Worm (Caenorhabditis elegans): ENCODE data around the gene par-3.

Gene par-3

ce11 chrIII:5697963-5698730 is 34.1 kb downstream of the par-3 start, which contains the start of the genes lgg-3 and rgs-5 (continued):
- TF ChIP-seq mef-2 (tag; optimal IDR thresholded peaks at IDR 0.05), result no peak
- TF ChIP-seq fos-1 (tag; optimal IDR thresholded peaks at IDR 0.05), result no peak
- no peak for TF ChIP-seq F16B12.6 (tag; optimal IDR thresholded peaks at IDR 0.05)
- TF ChIP-seq nhr-28 (tag; optimal IDR thresholded peaks at IDR 0.05), result no peak
- TF ChIP-seq lin-35 (GFP tag; optimal IDR thresholded peaks at IDR 0.05), result peak; percentile 10 to 70
- TF ChIP-seq zag-1 (tag; optimal IDR thresholded peaks at IDR 0.05), result no peak
- TF ChIP-seq ztf-4 (tag; optimal IDR thresholded peaks at IDR 0.05), result no peak
- TF ChIP-seq zip-4 (GFP tag; optimal IDR thresholded peaks at IDR 0.05), result no peak
- no peak for TF ChIP-seq C04F5.9 (tag; optimal IDR thresholded peaks at IDR 0.05)
- TF ChIP-seq grh-1 (GFP tag; IDR thresholded peaks at IDR 0.05), result no peak
- TF ChIP-seq fkh-8 (tag; optimal IDR thresholded peaks at IDR 0.05), result peak; percentile 1
- TF ChIP-seq lin-13 (GFP tag; optimal IDR thresholded peaks at IDR 0.05), result no peak
- no peak for TF ChIP-seq isw-1 (GFP tag; IDR thresholded peaks at IDR 0.05)
- peak; percentile 27 for TF ChIP-seq C16A3.4 (tag; optimal IDR thresholded peaks at IDR 0.05)
- no peak for TF ChIP-seq pax-3 (tag; optimal IDR thresholded peaks at IDR 0.05)
- no peak for TF ChIP-seq aha-1 (tag; optimal IDR thresholded peaks at IDR 0.05)
- TF ChIP-seq nhr-12 (tag; optimal IDR thresholded peaks at IDR 0.05), result no peak
- TF ChIP-seq nhr-47 (tag; optimal IDR thresholded peaks at IDR 0.05), result no peak
- no peak for TF ChIP-seq jun-1 (tag; optimal IDR thresholded peaks at IDR 0.05)
- no peak for TF ChIP-seq ces-1 (GFP tag; optimal IDR thresholded peaks at IDR 0.05)
- no peak for TF ChIP-seq swsn-7 (tag; optimal IDR thresholded peaks at IDR 0.05)
- TF ChIP-seq unc-98 (GFP tag; IDR thresholded peaks at IDR 0.05), result no peak
- no peak for TF ChIP-seq vab-15 (tag; optimal IDR thresholded peaks at IDR 0.05)
- no peak for TF ChIP-seq ceh-63 (GFP tag; optimal IDR thresholded peaks at IDR 0.05)
- no peak for TF ChIP-seq nhr-90 (tag; optimal IDR thresholded peaks at IDR 0.05; ENCODE audit: poor library complexity)
- peak in 1 of 3 experiments; percentile 34 for TF ChIP-seq ceh-82 (tag; optimal IDR thresholded peaks at IDR 0.05)
- no peak for TF ChIP-seq mab-9 (GFP tag; IDR thresholded peaks at IDR 0.05)
- TF ChIP-seq sox-4 (tag; optimal IDR thresholded peaks at IDR 0.05), result no peak
- TF ChIP-seq ztf-11 (tag; optimal IDR thresholded peaks at IDR 0.05), result no peak
- no peak for TF ChIP-seq aly-2 (tag; optimal IDR thresholded peaks at IDR 0.05)
- TF ChIP-seq nhr-85 (tag), result peak; percentile 17
- no peak for TF ChIP-seq irx-1 (tag; optimal IDR thresholded peaks at IDR 0.05)
- TF ChIP-seq Y116A8C.19 (tag; optimal IDR thresholded peaks at IDR 0.05; ENCODE audit: borderline replicate concordance), result no peak

- TF ChIP-seq nhr-71 (tag; optimal IDR thresholded peaks at IDR 0.05) (no peak), C04F5.9 (tag; optimal IDR thresholded peaks at IDR 0.05) (no peak), nhr-84 (tag; optimal IDR thresholded peaks at IDR 0.05) (no peak), dpl-1 (GFP tag; optimal IDR thresholded peaks at IDR 0.05) (no peak), Y116A8C.19 (tag; optimal IDR thresholded peaks at IDR 0.05; ENCODE audit: borderline replicate concordance) (no peak), fkh-8 (tag; optimal IDR thresholded peaks at IDR 0.05) (no peak), zip-4 (GFP tag; optimal IDR thresholded peaks at IDR 0.05) (no peak), alr-1 (tag; optimal IDR thresholded peaks at IDR 0.05; ENCODE audit: borderline replicate concordance) (no peak), nhr-77 (tag; optimal IDR thresholded peaks at IDR 0.05) (no peak), efl-1 (optimal IDR thresholded peaks at IDR 0.05) (no peak), efl-1 (GFP tag; optimal IDR thresholded peaks at IDR 0.05 in 1 of 2) (no peak), ets-5 (GFP tag; IDR thresholded peaks at IDR 0.05) (no peak), rnt-1 (tag; optimal IDR thresholded peaks at IDR 0.05) (no peak), lir-3 (tag; optimal IDR thresholded peaks at IDR 0.05; ENCODE audit: poor library complexity) (no peak), irx-1 (tag; optimal IDR thresholded peaks at IDR 0.05) (no peak)
These were observed 37.5 kb downstream of the par-3 start for ce11 chrIII:5701491-5701890.
